Fruit fly (Drosophila melanogaster): Measurements from ENCODE around the gene CG15515.

dm6 chr3R:29867895-29868294 lies 37.4 kb upstream of the CG15515 start:
- no peak for TF ChIP-seq Mnt (GFP tag; optimal IDR thresholded peaks at IDR 0.05)
- no peak for TF ChIP-seq tj (GFP tag; optimal IDR thresholded peaks at IDR 0.05)

All from whole organism, adult.